Fruit fly (Drosophila melanogaster) S2 (cell line): ENCODE measurements around the gene CG2983.

Source experiments
- CG8478 ChIP-seq: fragments of >200 bp; optimal IDR thresholded peaks from 2 replicates; lab custom pipeline; 2018
- CTCF ChIP-seq, 2 experiments: fragments of >200 bp; optimal IDR thresholded peaks; 2 replicates each; lab custom pipeline; 2018

CG2983 gene

DNA sequence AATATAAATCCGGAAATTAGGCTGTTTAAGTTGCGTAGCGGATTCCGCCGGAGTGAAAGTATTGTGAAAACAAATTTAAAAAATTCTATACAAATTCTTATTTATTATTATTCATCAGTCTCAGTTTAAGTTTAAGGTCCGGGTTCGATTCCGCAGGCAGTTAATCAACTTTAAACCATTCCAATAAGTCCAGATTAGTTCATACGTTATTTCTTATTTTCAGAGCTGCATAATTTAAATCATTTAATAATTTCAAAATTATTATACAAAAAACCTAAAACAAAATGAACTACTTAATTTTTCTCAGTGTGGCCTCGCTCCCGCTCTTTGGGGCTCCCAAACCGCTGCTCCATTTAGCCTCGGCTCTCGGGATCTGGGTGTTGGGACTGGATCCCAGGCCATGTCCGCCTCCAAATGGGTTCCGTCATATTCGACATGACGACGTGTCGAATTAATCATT, 17.1 kb upstream of the CG2983 start:
- TF ChIP-seq CTCF (optimal IDR thresholded peaks at IDR 0.05; lab: Kevin White, UChicago) (no peak), CG8478 (lab: Kevin White, UChicago) (no peak)

DNA sequence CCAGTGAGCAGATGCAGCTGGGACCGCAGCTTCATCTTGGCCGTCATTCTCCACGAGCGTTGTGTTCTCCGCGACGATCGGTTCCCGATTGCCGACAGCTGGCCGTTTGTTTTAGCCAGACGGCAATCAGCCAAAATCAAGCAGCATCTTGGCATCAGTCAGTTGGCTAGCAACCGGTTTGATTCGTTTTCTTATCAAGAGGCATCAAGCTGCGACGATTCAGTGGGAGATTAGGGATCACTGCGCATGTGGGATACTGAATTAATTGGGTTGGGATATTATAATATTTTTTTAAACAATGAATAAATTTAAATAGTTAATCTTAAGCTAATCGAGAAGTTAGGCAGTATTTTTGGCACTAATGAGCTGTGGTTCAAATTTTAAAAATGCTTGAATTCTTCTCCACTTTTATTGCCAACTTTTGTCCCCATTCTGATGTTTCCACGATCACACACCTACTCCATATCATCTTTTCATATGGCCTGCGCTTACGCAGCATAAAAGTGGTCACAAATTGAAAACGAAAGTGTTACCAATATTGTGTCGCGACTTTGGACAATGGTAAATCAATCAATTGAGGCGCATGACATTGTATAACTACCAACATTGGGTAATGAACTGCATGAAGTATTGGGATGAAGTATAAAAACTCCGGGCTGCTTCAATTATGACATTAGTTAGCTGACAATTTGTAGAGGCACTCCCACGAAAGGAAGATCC, 9.5 kb upstream of the CG2983 start, which contains the start of the genes CG3119 and Cpr23B:
CG3119 (minus strand) TSS at position 92 of the 720 bp plus-strand sequence.
Cpr23B (plus strand) TSS at position 670 of the 720 bp plus-strand sequence.
- TF ChIP-seq CTCF (optimal IDR thresholded peaks at IDR 0.05; lab: Kevin White, UChicago) (no peak), CG8478 (lab: Kevin White, UChicago) (no peak)

DNA sequence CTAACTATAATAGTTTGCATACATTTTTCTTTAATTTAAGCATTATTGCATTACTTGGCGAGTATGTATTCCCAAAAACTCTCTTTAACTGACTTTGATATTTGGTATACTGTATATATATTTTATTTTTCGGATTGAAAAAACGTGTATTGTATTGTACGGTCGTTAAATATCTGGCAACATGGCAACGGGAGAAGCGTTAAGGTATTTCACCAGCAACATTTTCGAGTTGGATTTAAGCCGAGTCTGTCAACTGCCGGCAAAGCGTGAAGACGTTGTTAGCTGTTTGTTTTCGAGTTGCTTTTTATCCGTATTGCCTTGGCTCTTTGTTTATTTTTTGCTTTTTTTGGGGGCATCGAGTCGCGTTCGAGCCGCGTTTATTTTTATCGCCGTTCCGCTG, 7.6 kb upstream of the CG2983 start, which contains the start of gene CG2975:
CG2975 (plus strand) TSS at position 275 of the 400 bp plus-strand sequence.
- no peak for TF ChIP-seq CTCF (optimal IDR thresholded peaks at IDR 0.05; lab: Kevin White, UChicago)
- TF ChIP-seq CG8478 (lab: Kevin White, UChicago), result no peak

DNA sequence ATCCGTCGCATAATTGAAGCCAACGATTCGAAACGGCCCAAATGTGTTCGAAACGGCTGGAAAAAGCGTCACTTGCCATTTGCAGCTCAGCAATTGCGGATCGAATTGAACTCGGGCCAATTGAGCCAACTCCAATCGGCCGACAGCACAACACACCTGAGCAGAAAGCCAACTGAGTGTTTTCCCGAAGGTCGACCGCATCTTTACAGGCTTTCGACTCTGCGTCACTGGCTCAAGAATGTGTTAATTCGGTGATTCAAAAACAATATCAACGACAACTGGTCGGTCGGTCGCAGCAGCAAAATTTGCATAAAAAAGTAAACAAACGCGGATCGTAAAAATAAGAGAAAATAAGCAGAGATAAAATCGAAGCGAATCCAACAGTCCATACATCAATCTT, 7.1 kb upstream of the CG2983 start:
- no peak for TF ChIP-seq CTCF (optimal IDR thresholded peaks at IDR 0.05; lab: Kevin White, UChicago)

DNA sequence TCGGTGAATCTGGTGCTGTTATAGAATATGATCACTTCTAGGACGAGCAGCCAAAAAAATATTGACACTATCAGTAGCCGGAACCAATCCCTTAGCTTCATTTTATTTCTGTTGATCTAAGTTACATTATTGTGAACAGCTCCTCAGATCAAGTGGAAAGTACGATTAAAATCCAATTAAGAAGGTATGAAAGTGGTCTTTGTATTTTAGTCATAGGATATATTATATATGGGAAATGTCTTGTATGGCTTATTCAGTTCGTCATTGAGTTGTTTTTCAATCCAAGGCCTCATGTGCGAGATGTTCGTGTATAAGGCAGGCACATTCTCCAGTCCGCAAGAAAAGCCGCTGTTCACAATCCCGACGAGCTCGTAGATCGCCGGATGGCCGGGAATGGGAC, 3.0 kb upstream of the CG2983 start, which contains the start of gene CG18558:
CG18558 (minus strand) TSS at position 101 of the 400 bp plus-strand sequence.
- TF ChIP-seq CTCF (optimal IDR thresholded peaks at IDR 0.05; lab: Kevin White, UChicago) (no peak), CG8478 (lab: Kevin White, UChicago) (no peak)

DNA sequence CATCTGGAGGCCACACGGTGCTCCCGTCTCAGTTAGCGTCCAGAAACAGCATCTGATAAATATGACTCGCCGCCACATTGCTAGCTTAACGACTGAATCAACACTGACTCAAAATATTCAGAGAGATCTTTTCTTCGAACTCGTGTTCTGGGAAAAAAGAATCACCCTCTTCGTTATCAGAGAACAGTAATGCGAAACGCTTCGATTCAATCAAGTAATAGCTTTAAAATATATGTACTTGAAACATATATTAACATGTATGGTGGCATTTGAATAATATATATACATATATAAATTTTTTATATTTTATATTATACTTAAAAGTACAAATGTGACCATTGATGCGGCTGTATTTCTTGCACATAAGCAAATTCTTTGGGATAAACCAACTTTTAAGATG, 1.8 kb upstream of the CG2983 start, which contains the start of gene CG18557:
CG18557 (minus strand) TSS at position 101 of the 400 bp plus-strand sequence.
- TF ChIP-seq CTCF (optimal IDR thresholded peaks at IDR 0.05; lab: Kevin White, UChicago), result no peak
- no peak for TF ChIP-seq CG8478 (lab: Kevin White, UChicago)

DNA sequence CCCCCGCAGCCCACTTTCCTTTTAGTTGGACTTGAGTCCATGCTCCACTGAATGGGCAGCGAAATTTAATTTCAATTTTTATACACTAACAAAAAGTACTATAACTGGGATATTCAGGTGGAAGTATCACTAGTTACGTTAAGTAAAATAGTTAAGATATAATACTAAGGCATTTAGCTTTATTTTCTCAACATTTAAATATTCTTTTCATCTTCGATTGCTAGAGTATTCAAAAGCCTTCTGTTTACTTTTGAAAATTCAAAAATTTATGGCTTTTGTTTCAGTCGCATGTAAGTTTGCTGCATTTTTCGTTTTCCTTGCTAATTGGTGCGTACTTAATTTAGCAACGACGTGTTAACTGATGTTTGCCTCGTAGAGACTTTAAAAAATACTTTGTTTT, 4.2 kb downstream of the CG2983 start:
- TF ChIP-seq CG8478 (lab: Kevin White, UChicago), result no peak
- no peak for TF ChIP-seq CTCF (optimal IDR thresholded peaks at IDR 0.05; lab: Kevin White, UChicago)

DNA sequence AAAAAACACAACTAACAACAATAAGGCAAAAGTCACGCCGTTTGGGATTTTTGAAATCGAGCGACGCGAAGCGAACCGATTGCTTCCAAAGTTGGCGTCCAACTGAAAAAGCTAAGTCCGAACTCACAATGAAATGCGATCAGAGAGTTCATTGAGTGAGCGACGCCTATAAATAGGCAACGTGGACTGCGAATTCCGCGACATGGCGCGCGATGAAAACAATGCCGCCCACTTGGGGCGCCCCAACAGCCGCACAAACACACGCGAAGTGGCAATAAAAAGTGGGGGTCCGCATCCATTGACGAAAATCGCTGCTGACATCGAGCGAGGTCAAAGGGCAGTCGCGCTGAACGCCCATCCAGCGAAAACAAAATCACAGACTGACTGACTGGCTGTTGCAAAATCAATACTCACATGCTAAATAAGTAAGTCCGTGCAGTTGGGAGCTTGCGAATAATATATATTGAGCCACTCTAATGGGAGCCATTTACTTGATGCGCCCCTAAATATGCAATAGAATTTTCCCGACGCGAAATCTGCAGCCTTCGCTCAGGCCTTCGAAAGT, 7.9 kb downstream of the CG2983 start:
- TF ChIP-seq CG8478 (lab: Kevin White, UChicago), result no peak
- TF ChIP-seq CTCF (optimal IDR thresholded peaks at IDR 0.05; lab: Kevin White, UChicago), result peak in 1 of 2 experiments; percentile 57

DNA sequence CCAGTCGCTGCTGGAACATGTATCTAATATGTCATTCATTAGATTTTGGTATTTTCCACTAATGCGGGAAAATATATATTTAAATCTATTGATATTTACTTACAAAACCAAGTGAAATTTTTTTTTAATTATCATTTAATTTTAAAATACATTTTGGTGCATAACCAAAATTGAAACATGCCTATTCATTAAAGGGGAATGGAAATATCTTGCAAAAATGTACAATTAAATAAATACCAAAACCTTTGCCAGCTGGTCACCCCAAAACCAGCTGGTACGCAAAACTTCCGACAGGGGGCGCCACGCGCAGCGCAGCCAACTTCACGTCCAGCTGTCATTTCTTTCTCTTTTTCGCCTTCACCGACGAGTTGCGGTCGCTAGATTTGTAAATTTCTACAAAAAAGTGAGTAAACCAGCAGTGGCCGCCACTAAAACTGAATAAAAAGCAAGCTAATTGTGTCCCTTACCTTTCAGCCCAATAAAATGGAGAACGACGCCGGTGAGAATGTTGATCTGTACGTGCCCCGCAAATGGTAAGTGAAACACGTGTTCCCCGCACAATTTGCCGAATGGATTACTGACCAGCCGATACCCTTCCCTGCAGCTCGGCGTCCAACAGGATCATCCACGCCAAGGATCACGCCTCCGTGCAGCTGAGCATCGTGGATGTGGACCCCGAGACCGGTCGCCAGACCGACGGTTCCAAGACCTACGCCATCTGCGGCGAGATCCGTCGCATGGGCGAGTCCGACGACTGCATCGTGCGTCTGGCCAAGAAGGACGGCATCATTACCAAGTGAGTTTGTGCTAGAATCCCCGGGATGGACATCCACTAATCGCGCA, 8.6 kb downstream of the CG2983 start, which contains the start of the genes CG3104 and RpS21:
CG3104 (minus strand) TSS at position 6 of the 843 bp plus-strand sequence.
RpS21 (plus strand) TSS at position 298 of the 843 bp plus-strand sequence.
- TF ChIP-seq CTCF (optimal IDR thresholded peaks at IDR 0.05; lab: Kevin White, UChicago), result peak; percentile 92 to 95
- TF ChIP-seq CG8478 (lab: Kevin White, UChicago), result no peak

DNA sequence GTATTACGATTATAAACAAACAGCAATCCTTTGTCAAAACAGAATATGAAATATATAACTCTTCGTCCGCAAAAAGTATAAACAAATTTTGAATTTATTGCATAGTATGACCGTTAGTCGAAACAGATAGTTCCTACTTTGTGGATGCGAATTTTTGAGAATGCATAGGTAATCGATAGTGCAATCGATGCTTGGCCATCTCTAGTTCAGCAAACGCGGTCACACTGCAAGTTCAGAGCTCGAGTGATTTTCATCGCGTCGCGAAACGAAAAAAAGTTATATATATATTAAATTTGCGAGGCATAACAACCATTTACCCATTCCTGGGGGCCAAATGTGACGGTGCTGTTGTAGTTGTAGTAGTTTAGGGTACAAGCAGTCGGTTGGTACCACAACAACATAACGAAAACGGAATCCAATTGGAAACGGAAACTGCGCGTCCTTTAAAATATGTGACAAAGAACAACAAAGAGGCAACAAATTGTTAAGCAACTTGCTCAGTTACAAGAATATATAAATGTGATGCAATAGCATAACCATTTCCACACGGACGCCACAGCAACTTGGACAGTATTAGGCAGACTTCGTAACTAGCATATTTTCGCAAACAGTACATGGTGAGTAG, 9.6 kb downstream of the CG2983 start, which contains the start of gene CG2991:
CG2991 (plus strand) TSS at position 205 of the 625 bp plus-strand sequence.
- TF ChIP-seq CG8478 (lab: Kevin White, UChicago) (no peak), CTCF (optimal IDR thresholded peaks at IDR 0.05; lab: Kevin White, UChicago) (peak; percentile 7 to 57)

DNA sequence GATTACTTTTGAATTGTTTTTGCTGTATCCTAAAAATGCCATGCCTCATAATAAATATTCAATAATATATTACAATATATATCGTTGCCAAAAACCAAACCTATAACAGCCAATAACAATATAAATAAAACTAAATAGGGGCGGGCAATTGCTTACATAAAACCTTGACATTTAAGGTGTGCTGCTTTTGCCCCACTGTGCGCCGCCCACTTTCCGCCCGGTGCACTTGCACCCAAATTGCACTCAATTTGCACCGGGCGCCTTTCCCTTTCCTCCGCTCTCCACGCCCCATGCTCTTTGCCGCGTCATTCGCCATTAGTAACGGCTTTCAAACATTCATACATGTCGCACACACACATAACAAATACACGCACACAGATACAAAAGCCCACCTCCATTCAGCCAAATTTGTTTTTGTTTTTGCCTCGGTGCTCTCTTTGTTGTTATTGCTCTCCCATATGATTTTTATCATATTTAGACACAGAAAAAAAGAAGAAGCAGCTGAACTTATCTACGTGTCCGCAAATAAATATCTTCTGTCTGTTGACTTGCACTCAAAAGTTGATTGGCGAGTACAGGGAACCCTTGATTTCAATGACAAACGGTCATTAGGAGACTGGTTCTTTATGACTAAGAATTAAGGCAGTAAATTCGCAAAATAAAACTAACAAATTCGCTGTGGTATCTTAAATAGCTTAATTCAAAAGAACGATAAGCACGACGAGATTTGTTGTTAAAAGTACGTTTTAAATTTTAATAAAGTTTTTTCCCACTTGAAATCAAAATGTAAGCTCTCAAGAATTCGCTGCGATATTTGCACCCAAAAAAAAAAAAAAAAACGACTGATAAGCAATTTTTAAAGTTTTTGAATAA, 10.7 kb downstream of the CG2983 start:
- TF ChIP-seq CG8478 (lab: Kevin White, UChicago) (no peak), CTCF (optimal IDR thresholded peaks at IDR 0.05; lab: Kevin White, UChicago) (no peak)

DNA sequence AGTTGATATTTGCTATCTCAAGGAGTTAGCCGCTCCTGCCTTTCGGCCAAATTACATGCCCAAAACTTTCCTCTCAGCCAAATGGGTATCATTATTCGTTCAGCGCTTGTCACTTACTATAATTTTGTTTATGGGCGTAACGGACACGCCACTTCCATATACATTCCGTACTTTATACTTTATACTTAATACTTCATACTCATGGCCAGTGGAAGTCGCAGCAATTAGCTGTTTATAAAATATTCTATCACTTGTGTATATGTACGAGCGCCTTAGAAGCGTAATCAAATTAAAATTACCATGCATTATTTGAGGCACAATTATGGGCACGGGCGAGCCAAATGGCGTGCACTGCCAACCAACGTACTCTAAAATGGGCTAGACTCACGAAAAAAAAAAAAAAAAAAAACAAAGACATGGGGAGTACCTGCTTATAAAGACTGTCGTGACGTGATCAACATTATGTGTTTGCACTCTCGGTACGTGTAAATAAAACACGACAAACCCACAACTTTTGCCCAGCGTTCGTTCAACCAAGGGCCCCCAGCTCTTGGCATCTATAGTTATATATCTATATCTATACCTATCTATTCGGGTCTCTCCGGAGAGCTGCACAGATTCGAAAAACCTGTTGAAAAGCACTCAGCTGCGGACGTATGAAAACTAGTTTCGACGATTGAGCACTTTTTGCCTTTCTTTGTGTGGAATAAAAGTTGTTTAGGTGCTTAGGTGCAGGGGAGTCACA, 13.9 kb downstream of the CG2983 start:
- TF ChIP-seq CG8478 (lab: Kevin White, UChicago) (no peak), CTCF (optimal IDR thresholded peaks at IDR 0.05; lab: Kevin White, UChicago) (no peak)
